Fruit fly (Drosophila melanogaster) whole organism, wandering third instar larva: ENCODE data around the gene mio.

Experiments
- CG32264 ChIP-seq: fragments of 200-800 bp; sonication (Bioruptor generic); optimal IDR thresholded peaks from 2 replicates; lab custom pipeline; 2016; ENCODE audit warnings: missing biosample characterization, missing genetic modification characterization
- CrebA ChIP-seq: fragments of 200-800 bp; sonication (Bioruptor generic); optimal IDR thresholded peaks from 2 replicates; lab custom pipeline; 2016; ENCODE audit warnings: missing biosample characterization, mild to moderate bottlenecking, missing genetic modification characterization, borderline replicate concordance
- Dif ChIP-seq: fragments of 200-275, 200-300 bp; sonication (Bioruptor generic); optimal IDR thresholded peaks from 2 replicates; lab custom pipeline; 2018; ENCODE audit warnings: missing biosample characterization, missing genetic modification characterization; ENCODE audit not compliant: partially characterized antibody
- HLH106 ChIP-seq: fragments of 200-800 bp; optimal IDR thresholded peaks from 3 replicates; lab custom pipeline; 2019; ENCODE audit warnings: missing biosample characterization, mild to moderate bottlenecking, missing genetic modification characterization, moderate library complexity
- Hnf4 ChIP-seq: fragments of 200-800 bp; sonication (Bioruptor generic); optimal IDR thresholded peaks from 2 replicates; lab custom pipeline; 2016; ENCODE audit warnings: missing biosample characterization, mild to moderate bottlenecking, missing genetic modification characterization
- Hr83 ChIP-seq: fragments of 200-300 bp; sonication (Bioruptor generic); optimal IDR thresholded peaks from 2 replicates; lab custom pipeline; 2016; ENCODE audit warnings: missing biosample characterization, mild to moderate bottlenecking, missing genetic modification characterization, moderate library complexity; ENCODE audit not compliant: poor library complexity, severe bottlenecking
- Jra ChIP-seq: sonication (Bioruptor generic); optimal IDR thresholded peaks from 2 replicates; lab custom pipeline; 2016; ENCODE audit warnings: missing biosample characterization, missing genetic modification characterization
- Mio ChIP-seq: sonication (Bioruptor generic); optimal IDR thresholded peaks from 2 replicates; lab custom pipeline; 2016; ENCODE audit warnings: missing biosample characterization, missing genetic modification characterization
- N ChIP-seq: fragments of >200 bp; optimal IDR thresholded peaks from 2 replicates; lab custom pipeline; 2018; ENCODE audit warnings: missing biosample characterization, missing external identifiers, missing genetic modification characterization
- OdsH ChIP-seq: fragments of 200-800 bp; sonication (Bioruptor generic); optimal IDR thresholded peaks from 2 replicates; lab custom pipeline; 2016; ENCODE audit warnings: missing biosample characterization, mild to moderate bottlenecking, missing genetic modification characterization
- Rel ChIP-seq, 2 experiments: fragments of 200-800 bp; sonication (Bioruptor generic) in 1 of 2; optimal IDR thresholded peaks; 2 replicates in 1 of 2; 3 replicates in 1 of 2; lab custom pipeline; 2016 to 2019; ENCODE audit warnings: mild to moderate bottlenecking in 2 of 2, missing biosample characterization in 2 of 2, missing genetic modification characterization in 2 of 2, moderate library complexity in 1 of 2
- Vsx2 ChIP-seq: fragments of 200-300, 225-300 bp; sonication (Bioruptor generic); optimal IDR thresholded peaks from 2 replicates; lab custom pipeline; 2018; ENCODE audit warnings: missing biosample characterization, missing genetic modification characterization; ENCODE audit not compliant: partially characterized antibody
- brk ChIP-seq: fragments of 200-800 bp; sonication (Bioruptor generic); optimal IDR thresholded peaks from 2 replicates; lab custom pipeline; 2016; ENCODE audit warnings: missing biosample characterization, mild to moderate bottlenecking, missing genetic modification characterization
- dl ChIP-seq, 2 experiments: fragments of 175-275, 200-275 bp in 1 of 2; fragments of 200-275 bp in 1 of 2; sonication (Bioruptor generic); optimal IDR thresholded peaks; lab custom pipeline; 2018; ENCODE audit warnings: mild to moderate bottlenecking in 2 of 2, missing biosample characterization in 2 of 2, missing genetic modification characterization in 2 of 2, moderate library complexity in 2 of 2; ENCODE audit not compliant: partially characterized antibody in 2 of 2, insufficient read depth in 1 of 2
- dsf ChIP-seq: sonication (Bioruptor generic); optimal IDR thresholded peaks from 2 replicates; lab custom pipeline; 2016; ENCODE audit warnings: missing biosample characterization, missing genetic modification characterization, borderline replicate concordance
- ey ChIP-seq: fragments of 200-800 bp; sonication (Bioruptor generic); optimal IDR thresholded peaks from 2 replicates; lab custom pipeline; 2016; ENCODE audit warnings: missing biosample characterization, missing genetic modification characterization
- foxo ChIP-seq, 2 experiments: fragments of 200-800 bp; sonication (Bioruptor generic); optimal IDR thresholded peaks; 2 replicates in 1 of 2; 3 replicates in 1 of 2; lab custom pipeline; 2016 to 2017; ENCODE audit warnings: missing biosample characterization in 2 of 2, missing genetic modification characterization in 2 of 2
- fru ChIP-seq: fragments of 200-800 bp; sonication (Bioruptor generic); optimal IDR thresholded peaks from 3 replicates; lab custom pipeline; 2016; ENCODE audit warnings: missing biosample characterization, mild to moderate bottlenecking, missing genetic modification characterization
- h ChIP-seq: fragments of 200-800 bp; sonication (Bioruptor generic); optimal IDR thresholded peaks from 3 replicates; lab custom pipeline; 2016; ENCODE audit warnings: missing biosample characterization, mild to moderate bottlenecking, missing genetic modification characterization
- jim ChIP-seq: fragments of 175-275, 200-325 bp; sonication (Bioruptor generic); optimal IDR thresholded peaks from 2 replicates; lab custom pipeline; 2016; ENCODE audit warnings: missing biosample characterization, mild to moderate bottlenecking, missing genetic modification characterization
- pan ChIP-seq: fragments of >200 bp; optimal IDR thresholded peaks from 2 replicates; lab custom pipeline; 2017
- sage ChIP-seq: fragments of 200-800 bp; sonication (Bioruptor generic); optimal IDR thresholded peaks from 2 replicates; lab custom pipeline; 2016; ENCODE audit warnings: missing biosample characterization, mild to moderate bottlenecking, missing genetic modification characterization
- tai ChIP-seq: sonication (Bioruptor generic); optimal IDR thresholded peaks from 2 replicates; lab custom pipeline; 2016; ENCODE audit warnings: missing biosample characterization, missing genetic modification characterization
- woc ChIP-seq: sonication (Bioruptor generic); optimal IDR thresholded peaks from 2 replicates; lab custom pipeline; 2016; ENCODE audit warnings: missing biosample characterization, mild to moderate bottlenecking, missing genetic modification characterization

The mio gene

DNA sequence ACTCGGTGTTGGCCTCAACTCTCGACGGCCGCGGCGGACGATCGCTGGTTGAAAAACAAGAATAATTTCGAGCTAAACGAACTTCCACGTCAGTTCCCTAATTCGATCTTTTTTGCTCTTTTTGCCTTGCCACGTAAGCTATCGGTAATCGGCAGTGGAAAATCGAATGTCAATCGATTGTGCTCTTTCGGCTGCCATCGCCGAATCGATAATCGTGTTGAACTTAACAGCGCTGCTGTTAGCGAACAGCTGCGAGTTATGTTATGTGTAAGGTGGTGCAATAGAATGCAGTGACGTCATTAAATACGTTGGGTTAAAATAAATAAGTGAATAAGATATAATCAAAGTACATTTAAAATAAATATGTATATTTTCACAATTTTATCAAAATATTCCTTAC, 19.6 kb downstream of the mio start, which contains the start of gene Sec24CD:
Sec24CD (minus strand) TSS at position 123 of the 400 bp plus-strand sequence.
- TF ChIP-seq h (GFP tag; lab: Kevin White, UChicago) (peak; percentile 13), foxo (GFP tag; optimal IDR thresholded peaks at IDR 0.05; lab: Kevin White, UChicago) (no peak), woc (GFP tag; lab: Kevin White, UChicago) (peak; percentile 86), CrebA (GFP tag; lab: Kevin White, UChicago) (peak; percentile 94), OdsH (GFP tag; lab: Kevin White, UChicago) (peak; percentile 24), HLH106 (tag; lab: Kevin White, UChicago) (no peak), Dif (GFP tag; lab: Kevin White, UChicago) (no peak), dl (GFP tag; optimal IDR thresholded peaks at IDR 0.05; lab: Kevin White, UChicago; ENCODE audit: insufficient read depth in 1 of 2, partially characterized antibody in 2 of 2) (no peak)

DNA sequence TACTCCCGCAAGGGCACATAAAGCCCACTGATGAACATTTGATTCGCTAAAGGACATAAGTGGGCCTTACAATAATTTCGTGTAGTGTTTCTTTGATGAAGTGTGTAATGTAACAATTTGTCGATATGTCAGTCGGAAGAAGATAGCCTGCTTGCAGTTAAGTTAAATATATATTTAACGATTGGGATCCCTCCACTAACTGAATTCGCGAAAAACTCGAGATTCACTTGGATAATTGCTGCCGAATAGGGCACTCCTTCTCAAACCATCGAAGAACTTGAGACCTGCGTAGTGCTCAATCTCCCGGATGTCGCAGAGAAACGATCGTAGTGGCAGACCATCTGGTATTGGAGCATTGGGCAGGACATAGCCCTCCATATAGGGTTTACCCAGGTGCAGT, 21.1 kb downstream of the mio start, which contains the start of gene Tengl3:
Tengl3 (minus strand) TSS at position 101 of the 400 bp plus-strand sequence.
- TF ChIP-seq pan (lab: Kevin White, UChicago) (no peak), h (GFP tag; lab: Kevin White, UChicago) (no peak), foxo (GFP tag; optimal IDR thresholded peaks at IDR 0.05; lab: Kevin White, UChicago) (no peak)

- TF ChIP-seq Jra (GFP tag; lab: Kevin White, UChicago) (no peak), h (GFP tag; lab: Kevin White, UChicago) (no peak), fru (GFP tag; lab: Kevin White, UChicago) (no peak), jim (no peak), sage (GFP tag; lab: Kevin White, UChicago) (no peak), CG32264 (GFP tag; lab: Kevin White, UChicago) (no peak), Hr83 (GFP tag; lab: Kevin White, UChicago) (no peak)
Measured at dm6 chr2L:2239284-2239683, 22.2 kb downstream of the mio start, which contains the start of gene Tengl2. Gene Tengl2, minus strand, starts transcription at chr2L:2239384.

dm6 chr2L:2240493-2240892, 23.4 kb downstream of the mio start, which contains the start of gene Tengl1:
Gene Tengl1, minus strand, starts transcription at chr2L:2240593.
- TF ChIP-seq h (GFP tag; lab: Kevin White, UChicago): no peak
- no peak for TF ChIP-seq OdsH (GFP tag; lab: Kevin White, UChicago)
- TF ChIP-seq CG32264 (GFP tag; lab: Kevin White, UChicago): no peak

- TF ChIP-seq HLH106 (tag; lab: Kevin White, UChicago) (no peak), Vsx2 (GFP tag; lab: Kevin White, UChicago) (peak; percentile 77), dl (GFP tag; optimal IDR thresholded peaks at IDR 0.05; lab: Kevin White, UChicago; ENCODE audit: insufficient read depth in 1 of 2, partially characterized antibody in 2 of 2) (peak; percentile 82 to 92), Dif (GFP tag; lab: Kevin White, UChicago) (peak; percentile 97), tai (no peak), h (GFP tag; lab: Kevin White, UChicago) (peak; percentile 11), Hr83 (GFP tag; lab: Kevin White, UChicago) (peak; percentile 45), woc (GFP tag; lab: Kevin White, UChicago) (no peak), Jra (GFP tag; lab: Kevin White, UChicago) (no peak)
Measured at dm6 chr2L:2242139-2242538, 25.0 kb downstream of the mio start, which contains the start of gene CG4267. Gene CG4267, plus strand, starts transcription at chr2L:2242378.

dm6 chr2L:2242783-2243182, 25.7 kb downstream of the mio start:
- no peak for TF ChIP-seq ey (GFP tag; lab: Kevin White, UChicago)
- no peak for TF ChIP-seq OdsH (GFP tag; lab: Kevin White, UChicago)
- no peak for TF ChIP-seq tai
- TF ChIP-seq Rel (GFP tag; optimal IDR thresholded peaks at IDR 0.05; lab: Kevin White, UChicago): no peak
- peak; percentile 91 for TF ChIP-seq Rel (tag; optimal IDR thresholded peaks at IDR 0.05; lab: Kevin White, UChicago)

- TF ChIP-seq brk (GFP tag; lab: Kevin White, UChicago): no peak
- no peak for TF ChIP-seq Mio
- no peak for TF ChIP-seq N (GFP tag; lab: Kevin White, UChicago)
- TF ChIP-seq fru (GFP tag; lab: Kevin White, UChicago): no peak
- TF ChIP-seq dsf: no peak
- no peak for TF ChIP-seq Hnf4 (GFP tag; lab: Kevin White, UChicago)
- TF ChIP-seq Hr83 (GFP tag; lab: Kevin White, UChicago): no peak
- TF ChIP-seq tai: no peak
Measured at dm6 chr2L:2249578-2249977, 32.5 kb downstream of the mio start.
